Fruit fly (Drosophila melanogaster): ENCODE measurements around the gene Gat.

The Gat gene

DNA sequence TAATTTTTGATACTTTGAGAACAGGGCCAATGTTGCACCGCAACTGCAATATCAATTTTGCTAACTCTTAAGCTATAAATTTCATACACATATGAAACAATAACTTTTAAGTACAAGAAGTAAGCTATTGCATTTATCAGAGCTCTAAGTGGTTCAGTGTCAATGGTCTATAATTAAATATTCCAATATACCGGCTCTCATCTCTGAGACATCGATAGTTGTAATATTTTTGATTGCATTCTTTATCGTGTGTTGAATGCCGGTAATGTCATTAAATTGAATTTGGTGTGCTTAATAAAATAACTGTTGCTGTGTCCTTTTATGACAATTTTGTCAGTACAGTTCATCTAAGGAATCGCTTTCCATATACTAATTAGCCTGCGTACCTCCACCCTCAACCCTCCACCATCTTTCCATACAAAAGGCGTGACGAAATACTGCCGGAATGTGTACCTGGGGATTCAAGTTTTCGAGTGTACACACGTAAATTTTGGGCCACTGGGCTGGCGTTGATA, 41.5 kb downstream of the Gat start, which contains the start of gene CG11360:
TSS of gene CG11360 (plus strand) at position 238 of the 515 bp plus-strand sequence.
- TF ChIP-seq CG8089 (GFP tag; optimal IDR thresholded peaks at IDR 0.05) (peak; percentile 26), ken (GFP tag; IDR thresholded peaks at IDR 0.05) (no peak), CG14050 (GFP tag; IDR thresholded peaks at IDR 0.05) (no peak), CG31441 (GFP tag; IDR thresholded peaks at IDR 0.05) (no peak), CG13424 (tag; optimal IDR thresholded peaks at IDR 0.05) (peak; percentile 9), Nf-YC (tag; optimal IDR thresholded peaks at IDR 0.05) (no peak), NFAT (GFP tag; IDR thresholded peaks at IDR 0.05) (no peak), CG10979 (tag; optimal IDR thresholded peaks at IDR 0.05) (no peak), vvl (GFP tag; IDR thresholded peaks at IDR 0.05) (no peak), Xbp1 (GFP tag; optimal IDR thresholded peaks at IDR 0.05) (peak; percentile 42), Dek (tag; optimal IDR thresholded peaks at IDR 0.05) (no peak), CG15073 (GFP tag; optimal IDR thresholded peaks at IDR 0.05) (no peak), Blimp-1 (GFP tag; optimal IDR thresholded peaks at IDR 0.05) (no peak), trem (tag; optimal IDR thresholded peaks at IDR 0.05) (peak; percentile 44), CG11695 (GFP tag; IDR thresholded peaks at IDR 0.05) (no peak), CG1024 (GFP tag; IDR thresholded peaks at IDR 0.05) (peak; percentile 98), Usf (GFP tag; optimal IDR thresholded peaks at IDR 0.05) (no peak), CG9817 (tag; optimal IDR thresholded peaks at IDR 0.05) (no peak), pfk (GFP tag; optimal IDR thresholded peaks at IDR 0.05) (peak; percentile 67), dmrt11E (tag; optimal IDR thresholded peaks at IDR 0.05) (peak; percentile 8), ERR (GFP tag; optimal IDR thresholded peaks at IDR 0.05) (peak; percentile 1), fu2 (GFP tag; optimal IDR thresholded peaks at IDR 0.05) (peak; percentile 31), HLH54F (GFP tag; optimal IDR thresholded peaks at IDR 0.05) (no peak), nerfin-1 (tag; optimal IDR thresholded peaks at IDR 0.05) (peak; percentile 99), PHDP (tag; optimal IDR thresholded peaks at IDR 0.05) (no peak), Stat92E (GFP tag; optimal IDR thresholded peaks at IDR 0.05) (peak in 1 of 3 experiments; percentile 77), salm (tag; optimal IDR thresholded peaks at IDR 0.05) (no peak), CG33557 (GFP tag; optimal IDR thresholded peaks at IDR 0.05) (no peak), kah (GFP tag; optimal IDR thresholded peaks at IDR 0.05) (no peak), CG4424 (GFP tag; optimal IDR thresholded peaks at IDR 0.05) (peak; percentile 6), ssp (GFP tag; IDR thresholded peaks at IDR 0.05) (peak; percentile 98), ATbp (GFP tag; optimal IDR thresholded peaks at IDR 0.05) (no peak), CG12744 (GFP tag; optimal IDR thresholded peaks at IDR 0.05) (no peak), CG32767 (GFP tag; IDR thresholded peaks at IDR 0.05) (peak; percentile 90), Atf3 (GFP tag; optimal IDR thresholded peaks at IDR 0.05) (no peak), BEAF-32 (GFP tag; optimal IDR thresholded peaks at IDR 0.05) (peak; percentile 77), CG4854 (GFP tag; optimal IDR thresholded peaks at IDR 0.05) (no peak), Mrtf (GFP tag; IDR thresholded peaks at IDR 0.05) (no peak), CG34422 (GFP tag; IDR thresholded peaks at IDR 0.05) (peak; percentile 86; the same call in 2 of the 3 replicates), CG6791 (GFP tag; IDR thresholded peaks at IDR 0.05; ENCODE audit: partially characterized antibody) (peak; percentile 49; the same call in 2 of the 3 replicates), scrt (GFP tag; optimal IDR thresholded peaks at IDR 0.05) (peak; percentile 47), CG12104 (GFP tag; optimal IDR thresholded peaks at IDR 0.05) (no peak), Camta (GFP tag; optimal IDR thresholded peaks at IDR 0.05) (no peak), CG17802 (tag; optimal IDR thresholded peaks at IDR 0.05) (peak; percentile 97), pzg (GFP tag; optimal IDR thresholded peaks at IDR 0.05) (peak; percentile 73), HHEX (GFP tag; optimal IDR thresholded peaks at IDR 0.05) (no peak), CG13894 (tag; optimal IDR thresholded peaks at IDR 0.05) (no peak), pum (GFP tag; optimal IDR thresholded peaks at IDR 0.05) (no peak), bab2 (GFP tag; optimal IDR thresholded peaks at IDR 0.05) (no peak), ap (GFP tag; IDR thresholded peaks at IDR 0.05) (no peak)

Measured in whole organism, embryonic.